Fruit fly (Drosophila melanogaster): ENCODE data around the gene CG5217.
A peak's percentile ranks its signal among the peaks of the same experiment; 100 is the strongest.

Gene CG5217

DNA sequence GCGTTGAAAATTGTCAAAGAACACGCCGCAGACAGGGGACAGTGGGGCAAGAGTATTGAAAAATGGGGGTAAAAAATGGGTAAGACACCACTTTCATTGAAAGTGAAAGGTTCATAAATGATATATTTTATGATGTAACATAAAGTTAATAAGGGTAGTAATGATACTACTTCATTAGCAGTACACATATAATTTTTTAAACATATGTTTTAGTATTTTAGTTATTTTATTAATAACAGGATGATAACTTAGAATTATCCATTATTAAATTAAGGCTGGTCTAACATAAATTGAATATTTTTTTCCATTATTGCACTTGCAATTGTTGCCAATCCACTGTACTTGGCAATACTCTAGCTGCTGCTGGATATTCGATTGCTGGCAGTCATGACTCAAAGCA lies 26.1 kb upstream of the CG5217 start (continued):
- TF ChIP-seq CG18262 (tag; optimal IDR thresholded peaks at IDR 0.05), result peak; percentile 69
- TF ChIP-seq CG6689 (GFP tag; IDR thresholded peaks at IDR 0.05), result peak; percentile 18; the same call in 1 of the 2 replicates
- peak; percentile 7 for TF ChIP-seq CG3407 (GFP tag; optimal IDR thresholded peaks at IDR 0.05)
- TF ChIP-seq Oli (tag; optimal IDR thresholded peaks at IDR 0.05), result peak; percentile 49
- no peak for TF ChIP-seq ato (GFP tag; IDR thresholded peaks at IDR 0.05; ENCODE audit: partially characterized antibody)
- TF ChIP-seq cad (GFP tag; optimal IDR thresholded peaks at IDR 0.05), result no peak
- no peak for TF ChIP-seq sc (optimal IDR thresholded peaks at IDR 0.05)
- TF ChIP-seq sc (GFP tag; optimal IDR thresholded peaks at IDR 0.05), result peak; percentile 15
- TF ChIP-seq CG17361 (GFP tag; IDR thresholded peaks at IDR 0.05), result peak; percentile 56; the same call in 2 of the 3 replicates
- peak; percentile 25 for TF ChIP-seq CG17829 (tag; optimal IDR thresholded peaks at IDR 0.05)
- no peak for TF ChIP-seq CG10366 (GFP tag; IDR thresholded peaks at IDR 0.05)
- TF ChIP-seq Eip74EF (GFP tag; optimal IDR thresholded peaks at IDR 0.05), result no peak
- TF ChIP-seq CG2199 (GFP tag; IDR thresholded peaks at IDR 0.05), result no peak
- TF ChIP-seq D (optimal IDR thresholded peaks at IDR 0.05), result no peak
- TF ChIP-seq D (GFP tag; optimal IDR thresholded peaks at IDR 0.05), result peak; percentile 14
- TF ChIP-seq CG15601 (tag; optimal IDR thresholded peaks at IDR 0.05), result peak; percentile 16
- no peak for TF ChIP-seq CG11093 (GFP tag; IDR thresholded peaks at IDR 0.05)
- no peak for TF ChIP-seq Bteb2 (GFP tag; optimal IDR thresholded peaks at IDR 0.05)
- TF ChIP-seq CG10431 (GFP tag; optimal IDR thresholded peaks at IDR 0.05), result no peak
- TF ChIP-seq CG10462 (GFP tag; optimal IDR thresholded peaks at IDR 0.05), result no peak
- no peak for TF ChIP-seq knrl (GFP tag; IDR thresholded peaks at IDR 0.05; ENCODE audit: partially characterized antibody)
- TF ChIP-seq trem (tag; optimal IDR thresholded peaks at IDR 0.05), result no peak
- peak; percentile 19 for TF ChIP-seq CG30403 (GFP tag; optimal IDR thresholded peaks at IDR 0.05)
- peak; percentile 40 for TF ChIP-seq CG11504 (tag; optimal IDR thresholded peaks at IDR 0.05)
- TF ChIP-seq CG15696 (tag; optimal IDR thresholded peaks at IDR 0.05), result peak; percentile 9
- peak; percentile 11 for TF ChIP-seq unpg (GFP tag; optimal IDR thresholded peaks at IDR 0.05)
- peak; percentile 24 for TF ChIP-seq CG17385 (GFP tag; optimal IDR thresholded peaks at IDR 0.05)
- peak; percentile 10 for TF ChIP-seq tio (GFP tag; optimal IDR thresholded peaks at IDR 0.05)
- no peak for TF ChIP-seq hth (optimal IDR thresholded peaks at IDR 0.05)
- no peak for TF ChIP-seq CG9215 (GFP tag; IDR thresholded peaks at IDR 0.05)
- no peak for TF ChIP-seq toy (GFP tag; IDR thresholded peaks at IDR 0.05)
- TF ChIP-seq prd (optimal IDR thresholded peaks at IDR 0.05), result no peak
- TF ChIP-seq prd (GFP tag; IDR thresholded peaks at IDR 0.05), result peak; percentile 47; the same call in 2 of the 3 replicates
- no peak for TF ChIP-seq MESR4 (GFP tag; optimal IDR thresholded peaks at IDR 0.05)
- no peak for TF ChIP-seq nerfin-1 (tag; optimal IDR thresholded peaks at IDR 0.05)
- no peak for TF ChIP-seq row (GFP tag; IDR thresholded peaks at IDR 0.05)
- TF ChIP-seq Xrp1 (GFP tag; IDR thresholded peaks at IDR 0.05), result peak; percentile 60
- TF ChIP-seq CG6654 (GFP tag; optimal IDR thresholded peaks at IDR 0.05), result no peak
- no peak for TF ChIP-seq Taf1 (GFP tag; IDR thresholded peaks at IDR 0.05)
- peak; percentile 8 for TF ChIP-seq CG6254 (GFP tag; optimal IDR thresholded peaks at IDR 0.05)
- no peak for TF ChIP-seq ranshi (GFP tag; IDR thresholded peaks at IDR 0.05)
- TF ChIP-seq CG4424 (GFP tag; optimal IDR thresholded peaks at IDR 0.05), result peak; percentile 29
- TF ChIP-seq CG6683 (GFP tag; optimal IDR thresholded peaks at IDR 0.05), result no peak
- peak; percentile 19 for TF ChIP-seq az2 (GFP tag; optimal IDR thresholded peaks at IDR 0.05)
- TF ChIP-seq CG7745 (tag; optimal IDR thresholded peaks at IDR 0.05), result no peak
- peak; percentile 40 for TF ChIP-seq D19A (tag; optimal IDR thresholded peaks at IDR 0.05)
- peak; percentile 39 for TF ChIP-seq CG16815 (GFP tag; optimal IDR thresholded peaks at IDR 0.05)
- no peak for TF ChIP-seq CG3281 (GFP tag; optimal IDR thresholded peaks at IDR 0.05)
- no peak for TF ChIP-seq sd (tag; optimal IDR thresholded peaks at IDR 0.05)
- TF ChIP-seq seq (GFP tag; IDR thresholded peaks at IDR 0.05), result no peak
- TF ChIP-seq CG10267 (tag; optimal IDR thresholded peaks at IDR 0.05), result peak; percentile 32
- TF ChIP-seq zf30C (GFP tag; optimal IDR thresholded peaks at IDR 0.05), result no peak

Data from whole organism, embryonic.